Fruit fly (Drosophila melanogaster) whole organism, embryonic: Measurements from ENCODE around the gene CG34244.

Source experiments
- BtbVII ChIP-seq: fragments of 200-800 bp; sonication (Bioruptor generic); optimal IDR thresholded peaks from 3 replicates; lab custom pipeline; 2017; ENCODE audit warnings: missing biosample characterization, mild to moderate bottlenecking, missing genetic modification characterization
- CG10462 ChIP-seq: fragments of 200-800 bp; sonication (Bioruptor generic); optimal IDR thresholded peaks from 2 replicates; lab custom pipeline; 2016; ENCODE audit warnings: missing biosample characterization, missing genetic modification characterization
- CG10654 ChIP-seq: fragments of 200-800 bp; sonication (Bioruptor generic); optimal IDR thresholded peaks from 2 replicates; lab custom pipeline; 2016; ENCODE audit warnings: missing biosample characterization, missing genetic modification characterization
- CG10959 ChIP-seq: fragments of 200-800 bp; sonication (Bioruptor generic); IDR thresholded peaks from 2 replicates; pipeline ENCODE4 v1.3.6; 2022; ENCODE audit warnings: missing biosample characterization, missing genetic modification characterization
- CG10979 ChIP-seq: fragments of 200-800 bp; sonication (Bioruptor generic); optimal IDR thresholded peaks from 2 replicates; lab custom pipeline; 2018; ENCODE audit warnings: missing biosample characterization, mild to moderate bottlenecking, missing genetic modification characterization, moderate library complexity
- CG11723 ChIP-seq: fragments of 200-800 bp; sonication (Bioruptor generic); optimal IDR thresholded peaks from 2 replicates; lab custom pipeline; 2017; ENCODE audit warnings: missing biosample characterization, mild to moderate bottlenecking, missing genetic modification characterization
- CG12219 ChIP-seq: fragments of 200-800 bp; sonication (Bioruptor generic); optimal IDR thresholded peaks from 3 replicates; lab custom pipeline; 2018; ENCODE audit warnings: missing biosample characterization, mild to moderate bottlenecking, missing genetic modification characterization
- CG12299 ChIP-seq: fragments of 200-800 bp; sonication (Bioruptor generic); optimal IDR thresholded peaks from 2 replicates; lab custom pipeline; 2018; ENCODE audit warnings: missing biosample characterization, mild to moderate bottlenecking, missing genetic modification characterization
- CG15011 ChIP-seq: fragments of 200-800 bp; sonication (Bioruptor generic); optimal IDR thresholded peaks from 3 replicates; lab custom pipeline; 2018; ENCODE audit warnings: missing biosample characterization, mild to moderate bottlenecking, missing genetic modification characterization
- CG15073 ChIP-seq: fragments of 200-800 bp; sonication (Bioruptor generic); optimal IDR thresholded peaks from 2 replicates; lab custom pipeline; 2016; ENCODE audit warnings: missing biosample characterization, missing genetic modification characterization
- CG15601 ChIP-seq: fragments of 200-800 bp; sonication (Bioruptor generic); optimal IDR thresholded peaks from 3 replicates; lab custom pipeline; 2019; ENCODE audit warnings: missing biosample characterization, mild to moderate bottlenecking, missing genetic modification characterization, moderate library complexity
- CG17612 ChIP-seq: fragments of 200-800 bp; sonication (Bioruptor generic); IDR thresholded peaks from 2 replicates; pipeline ENCODE4 v1.3.6; 2022; ENCODE audit warnings: missing biosample characterization, missing genetic modification characterization
- CG17912 ChIP-seq: fragments of 200-800 bp; sonication (Bioruptor generic); optimal IDR thresholded peaks from 2 replicates; lab custom pipeline; 2018; ENCODE audit warnings: missing biosample characterization, mild to moderate bottlenecking, missing genetic modification characterization
- CG3065 ChIP-seq: fragments of 200-800 bp; sonication (Bioruptor generic); optimal IDR thresholded peaks from 2 replicates; lab custom pipeline; 2016; ENCODE audit warnings: missing biosample characterization, missing genetic modification characterization
- CG3407 ChIP-seq: fragments of 200-800 bp; sonication (Bioruptor generic); optimal IDR thresholded peaks from 2 replicates; lab custom pipeline; 2018; ENCODE audit warnings: missing biosample characterization, mild to moderate bottlenecking, missing genetic modification characterization
- CG3838 ChIP-seq: fragments of 200-800 bp; sonication (Bioruptor generic); optimal IDR thresholded peaks from 3 replicates; lab custom pipeline; 2016; ENCODE audit warnings: missing biosample characterization, missing genetic modification characterization
- CG4707 ChIP-seq: fragments of 200-800 bp; sonication (Bioruptor generic); optimal IDR thresholded peaks from 2 replicates; lab custom pipeline; 2018; ENCODE audit warnings: missing biosample characterization, mild to moderate bottlenecking, missing genetic modification characterization, moderate library complexity
- CG5245 ChIP-seq: fragments of 200-800 bp; sonication (Bioruptor generic); optimal IDR thresholded peaks from 3 replicates; lab custom pipeline; 2016; ENCODE audit warnings: missing biosample characterization, missing genetic modification characterization
- CG6854 ChIP-seq: fragments of 200-800 bp; sonication (Bioruptor generic); optimal IDR thresholded peaks from 3 replicates; lab custom pipeline; 2017; ENCODE audit warnings: missing biosample characterization, mild to moderate bottlenecking, missing genetic modification characterization
- Dad ChIP-seq: fragments of 200-800 bp; sonication (Bioruptor generic); optimal IDR thresholded peaks from 3 replicates; lab custom pipeline; 2016; ENCODE audit warnings: missing biosample characterization, missing genetic modification characterization
- Eip74EF ChIP-seq, 2 experiments: fragments of 200-800 bp in 1 of 2; fragments of >200 bp in 1 of 2; sonication (Bioruptor generic) in 1 of 2; optimal IDR thresholded peaks; 2 replicates each; lab custom pipeline; 2017 to 2019; ENCODE audit warnings: missing biosample characterization in 2 of 2, missing genetic modification characterization in 2 of 2, mild to moderate bottlenecking in 1 of 2, moderate library complexity in 1 of 2
- Hr78 ChIP-seq, 2 experiments: fragments of 200-800 bp in 1 of 2; fragments of >200 bp in 1 of 2; sonication (Bioruptor generic) in 1 of 2; optimal IDR thresholded peaks; 2 replicates each; lab custom pipeline; 2017 to 2019; ENCODE audit warnings: missing biosample characterization in 2 of 2, missing genetic modification characterization in 2 of 2, mild to moderate bottlenecking in 1 of 2, moderate library complexity in 1 of 2
- Kr ChIP-seq: fragments of 200-800 bp; sonication (Bioruptor generic); optimal IDR thresholded peaks from 2 replicates; lab custom pipeline; 2017; ENCODE audit warnings: missing biosample characterization, mild to moderate bottlenecking, missing genetic modification characterization
- Myb ChIP-seq: fragments of 200-800 bp; sonication (Bioruptor generic); optimal IDR thresholded peaks from 2 replicates; lab custom pipeline; 2016; ENCODE audit warnings: missing biosample characterization, missing genetic modification characterization
- NfI ChIP-seq: fragments of 200-800 bp; sonication (Bioruptor generic); optimal IDR thresholded peaks from 3 replicates; lab custom pipeline; 2018; ENCODE audit warnings: missing biosample characterization, mild to moderate bottlenecking, missing genetic modification characterization, moderate library complexity
- Oaz ChIP-seq: fragments of 200-800 bp; sonication (Bioruptor generic); IDR thresholded peaks from 2 replicates; pipeline ENCODE4 v1.3.6; 2022; ENCODE audit warnings: missing biosample characterization, missing genetic modification characterization
- Ravus ChIP-seq: fragments of 200-800 bp; sonication (Bioruptor generic); IDR thresholded peaks from 2 replicates; pipeline ENCODE4 v1.3.6; 2022; ENCODE audit warnings: missing biosample characterization, missing genetic modification characterization
- Side ChIP-seq: fragments of 200-800 bp; sonication (Bioruptor generic); optimal IDR thresholded peaks from 2 replicates; lab custom pipeline; 2016; ENCODE audit warnings: missing biosample characterization, missing genetic modification characterization
- Sin3A ChIP-seq: fragments of >200 bp; optimal IDR thresholded peaks from 2 replicates; lab custom pipeline; 2018
- Sox100B ChIP-seq: fragments of 200-800 bp; sonication (Bioruptor generic); optimal IDR thresholded peaks from 3 replicates; lab custom pipeline; 2018; ENCODE audit warnings: missing biosample characterization, mild to moderate bottlenecking, missing genetic modification characterization
- aop ChIP-seq: fragments of 200-800 bp; sonication (Bioruptor generic); IDR thresholded peaks from 2 replicates; pipeline ENCODE4 v1.3.6; 2022; ENCODE audit warnings: missing biosample characterization, missing genetic modification characterization
- cas ChIP-seq: fragments of 200-800 bp; sonication (Bioruptor generic); IDR thresholded peaks from 2 replicates; pipeline ENCODE4 v1.3.6; 2022; ENCODE audit warnings: missing biosample characterization, missing genetic modification characterization
- fru ChIP-seq: fragments of >200 bp; optimal IDR thresholded peaks from 2 replicates; lab custom pipeline; 2017
- ham ChIP-seq: fragments of 200-800 bp; sonication (Bioruptor generic); IDR thresholded peaks from 2 replicates; pipeline ENCODE4 v1.3.6; 2022; ENCODE audit warnings: missing biosample characterization, missing genetic modification characterization
- kay ChIP-seq: fragments of 200-800 bp; sonication (Bioruptor generic); optimal IDR thresholded peaks from 2 replicates; lab custom pipeline; 2016; ENCODE audit warnings: missing biosample characterization, missing genetic modification characterization
- knrl ChIP-seq: fragments of 200-800 bp; sonication (Bioruptor generic); IDR thresholded peaks from 3 replicates; pipeline ENCODE4 v1.3.6; 2022; ENCODE audit warnings: missing biosample characterization, missing genetic modification characterization; ENCODE audit not compliant: partially characterized antibody
- lov ChIP-seq, 2 experiments: fragments of 200-800 bp in 1 of 2; fragments of >200 bp in 1 of 2; sonication (Bioruptor generic) in 1 of 2; IDR thresholded peaks in 1 of 2; optimal IDR thresholded peaks in 1 of 2; 2 replicates in 1 of 2; 3 replicates in 1 of 2; pipeline versions ENCODE4 v1.3.6 to Lab custom; 2017 to 2022; ENCODE audit warnings: missing biosample characterization in 1 of 2, missing genetic modification characterization in 1 of 2
- pnt ChIP-seq: fragments of 200-800 bp; sonication (Bioruptor generic); optimal IDR thresholded peaks from 3 replicates; lab custom pipeline; 2016; ENCODE audit warnings: missing biosample characterization, missing genetic modification characterization
- psq ChIP-seq: fragments of 200-800 bp; sonication (Bioruptor generic); optimal IDR thresholded peaks from 2 replicates; lab custom pipeline; 2017; ENCODE audit warnings: missing biosample characterization, missing genetic modification characterization
- ro ChIP-seq: fragments of 200-800 bp; sonication (Bioruptor generic); IDR thresholded peaks from 2 replicates; pipeline ENCODE4 v1.3.6; 2022; ENCODE audit warnings: missing biosample characterization, missing genetic modification characterization
- sens ChIP-seq: fragments of 200-800 bp; sonication (Bioruptor generic); peaks from one replicate; lab custom pipeline; 2016; ENCODE audit warnings: missing biosample characterization, missing genetic modification characterization
- slou ChIP-seq: fragments of 200-800 bp; sonication (Bioruptor generic); optimal IDR thresholded peaks from 3 replicates; lab custom pipeline; 2016; ENCODE audit warnings: missing biosample characterization, missing genetic modification characterization
- so ChIP-seq: fragments of 200-800 bp; sonication (Bioruptor generic); IDR thresholded peaks from 3 replicates; pipeline ENCODE4 v1.3.6; 2022; ENCODE audit warnings: missing biosample characterization, missing genetic modification characterization
- sob ChIP-seq: fragments of 200-800 bp; sonication (Bioruptor generic); IDR thresholded peaks from 2 replicates; pipeline ENCODE4 v1.3.6; 2022; ENCODE audit warnings: missing biosample characterization, missing genetic modification characterization
- sqz ChIP-seq: fragments of 200-800 bp; sonication (Bioruptor generic); optimal IDR thresholded peaks from 3 replicates; lab custom pipeline; 2018; ENCODE audit warnings: missing biosample characterization, mild to moderate bottlenecking, missing genetic modification characterization
- stwl ChIP-seq: fragments of 200-800 bp; sonication (Bioruptor generic); optimal IDR thresholded peaks from 3 replicates; lab custom pipeline; 2018; ENCODE audit warnings: missing biosample characterization, mild to moderate bottlenecking, missing genetic modification characterization, moderate library complexity
- tgo ChIP-seq: fragments of 200-800 bp; sonication (Bioruptor generic); IDR thresholded peaks from 3 replicates; pipeline ENCODE4 v1.3.6; 2022; ENCODE audit warnings: missing biosample characterization, missing genetic modification characterization
- vfl ChIP-seq: fragments of 200-800 bp; sonication (Bioruptor generic); optimal IDR thresholded peaks from 2 replicates; lab custom pipeline; 2016; ENCODE audit warnings: missing biosample characterization, missing genetic modification characterization
- z ChIP-seq: fragments of 200-800 bp; sonication (Bioruptor generic); IDR thresholded peaks from 3 replicates; pipeline ENCODE4 v1.3.6; 2022; ENCODE audit warnings: missing biosample characterization, missing genetic modification characterization

The CG34244 gene

DNA sequence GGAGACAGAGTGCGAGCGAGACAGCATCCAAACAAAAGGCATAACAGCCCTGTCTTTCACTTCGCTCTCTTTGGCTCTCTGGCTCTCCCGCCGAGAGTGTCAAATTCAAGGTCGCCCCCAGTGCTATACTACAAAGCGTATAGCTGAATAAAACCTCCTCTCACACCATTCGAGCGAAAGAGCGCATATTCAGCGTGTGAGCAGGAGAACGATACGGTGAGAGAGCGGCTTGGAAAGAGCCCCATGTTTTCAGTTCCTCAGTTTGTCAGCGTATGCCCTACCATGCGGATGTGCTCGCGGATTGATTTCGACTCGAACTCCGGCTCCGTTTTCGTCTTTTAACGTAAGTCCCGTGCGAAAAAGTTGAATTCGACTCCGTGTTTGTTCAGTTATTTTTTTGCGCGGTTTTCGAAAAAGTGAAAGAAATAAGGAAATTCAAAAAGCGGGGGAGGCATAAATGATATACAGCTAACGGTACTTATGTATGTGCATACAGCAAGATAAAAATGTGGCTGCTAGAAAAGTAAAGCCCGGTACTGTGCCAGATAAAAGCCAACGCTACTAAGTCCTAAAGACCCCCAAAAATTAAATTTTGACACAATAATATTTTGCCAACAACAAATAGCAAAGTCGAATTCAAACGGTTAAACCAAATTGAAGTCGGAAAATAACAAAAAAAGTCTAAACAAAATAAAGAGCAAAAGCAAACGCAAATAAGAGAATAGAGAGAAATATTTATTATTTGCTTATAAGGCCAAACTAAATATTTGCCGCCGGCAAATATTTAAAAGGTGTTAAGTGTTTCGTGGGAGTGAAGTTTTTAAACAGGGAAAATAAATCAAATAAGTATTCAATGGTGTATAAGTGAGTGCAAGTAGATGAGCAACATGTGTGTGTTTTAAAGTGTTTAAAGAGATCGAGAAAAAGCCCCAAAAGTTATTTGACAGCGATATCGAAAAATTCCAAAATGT lies 38.6 kb upstream of the CG34244 start, which contains the start of gene fz (continued):
- TF ChIP-seq sob (GFP tag; lab: Robert Waterston, UW), result peak; percentile 44; the same call in 1 of the 2 replicates
- no peak for TF ChIP-seq vfl (GFP tag; lab: Kevin White, UChicago)
- TF ChIP-seq psq (GFP tag; lab: Kevin White, UChicago), result no peak
- no peak for TF ChIP-seq ro (GFP tag; lab: Robert Waterston, UW)
- TF ChIP-seq aop, result no peak
- peak; percentile 27 for TF ChIP-seq stwl (tag; lab: Kevin White, UChicago)
- TF ChIP-seq so (GFP tag; lab: Robert Waterston, UW), result peak; percentile 70; the same call in 2 of the 3 replicates
- TF ChIP-seq CG3407 (GFP tag; lab: Kevin White, UChicago), result no peak
- TF ChIP-seq NfI (GFP tag; lab: Kevin White, UChicago), result no peak
- no peak for TF ChIP-seq CG17612 (GFP tag; lab: Robert Waterston, UW)
- TF ChIP-seq CG10959 (GFP tag; lab: Robert Waterston, UW), result no peak
- TF ChIP-seq CG11723, result no peak
- TF ChIP-seq CG15011, result peak; percentile 9
- peak; percentile 77 for TF ChIP-seq sens (GFP tag; lab: Kevin White, UChicago)
- TF ChIP-seq CG6854 (GFP tag; lab: Kevin White, UChicago), result no peak
- TF ChIP-seq CG12299 (tag; lab: Kevin White, UChicago), result no peak
- TF ChIP-seq sqz (GFP tag; lab: Kevin White, UChicago), result peak; percentile 25
- TF ChIP-seq CG10654, result no peak
- TF ChIP-seq BtbVII (GFP tag; lab: Kevin White, UChicago), result peak; percentile 13
- no peak for TF ChIP-seq pnt (GFP tag; lab: Kevin White, UChicago)
- no peak for TF ChIP-seq CG3838 (GFP tag; lab: Kevin White, UChicago)
- no peak for TF ChIP-seq lov (optimal IDR thresholded peaks at IDR 0.05; lab: Kevin White, UChicago)
- no peak for TF ChIP-seq lov (GFP tag; IDR thresholded peaks at IDR 0.05; lab: Robert Waterston, UW)
- no peak for TF ChIP-seq CG4707 (GFP tag; lab: Kevin White, UChicago)
- peak; percentile 42 for TF ChIP-seq Sox100B (GFP tag; lab: Kevin White, UChicago)
- TF ChIP-seq Myb, result no peak
- TF ChIP-seq Ravus (GFP tag; lab: Robert Waterston, UW), result no peak
- no peak for TF ChIP-seq Kr (GFP tag; lab: Kevin White, UChicago)
- TF ChIP-seq tgo (GFP tag; lab: Robert Waterston, UW), result 0 out of 3 replicates have a peak, but pooled peaks have one; percentile 18
- TF ChIP-seq Oaz (GFP tag; lab: Robert Waterston, UW), result no peak
- peak; percentile 15 for TF ChIP-seq Side (GFP tag; lab: Kevin White, UChicago)
- TF ChIP-seq CG3065 (GFP tag; lab: Kevin White, UChicago), result no peak
- no peak for TF ChIP-seq cas (GFP tag; lab: Robert Waterston, UW)
- TF ChIP-seq z (GFP tag; lab: Robert Waterston, UW), result peak; percentile 72; the same call in 2 of the 3 replicates
- TF ChIP-seq kay, result no peak
- peak; percentile 49 for TF ChIP-seq CG15601 (tag; lab: Kevin White, UChicago)
- no peak for TF ChIP-seq slou (GFP tag; lab: Kevin White, UChicago)
- no peak for TF ChIP-seq CG17912 (GFP tag; lab: Kevin White, UChicago)
- TF ChIP-seq Eip74EF (GFP tag; optimal IDR thresholded peaks at IDR 0.05; lab: Kevin White, UChicago), result no peak
- TF ChIP-seq CG10462, result no peak
- TF ChIP-seq Sin3A, result no peak
- TF ChIP-seq CG5245 (GFP tag; lab: Kevin White, UChicago), result no peak
- no peak for TF ChIP-seq CG15073 (GFP tag; lab: Kevin White, UChicago)
- no peak for TF ChIP-seq CG10979 (tag; lab: Kevin White, UChicago)
- TF ChIP-seq ham (GFP tag; lab: Robert Waterston, UW), result no peak
- TF ChIP-seq CG12219 (GFP tag; lab: Kevin White, UChicago), result no peak
- peak; percentile 42 for TF ChIP-seq knrl
- no peak for TF ChIP-seq fru
- no peak for TF ChIP-seq Hr78 (GFP tag; optimal IDR thresholded peaks at IDR 0.05; lab: Kevin White, UChicago)
- TF ChIP-seq Dad, result no peak
